Worm (Caenorhabditis elegans): Measurements from ENCODE around the gene T05C7.8.

DNA sequence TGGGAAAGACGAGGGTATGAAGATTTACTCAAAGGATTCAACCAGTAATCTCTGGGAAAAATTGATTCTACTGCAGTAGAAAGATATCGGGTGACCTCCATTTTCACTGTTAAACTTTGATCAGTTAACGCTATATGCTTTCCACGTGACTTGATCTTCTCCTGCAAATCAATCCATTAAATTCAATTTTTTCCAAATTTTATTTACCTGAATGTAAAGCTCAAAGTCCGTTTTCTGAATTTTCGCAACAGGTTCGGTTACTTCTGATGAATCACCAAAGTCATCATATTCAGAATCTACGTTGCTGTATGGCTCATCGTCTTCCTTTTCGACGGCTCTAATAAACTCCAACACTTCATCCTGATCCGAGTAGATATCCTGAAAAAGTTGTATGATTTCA lies 33.1 kb downstream of the T05C7.8 start, which contains the start of gene B0545.4:
- TF ChIP-seq snpc-4 (tag; optimal IDR thresholded peaks at IDR 0.05) (no peak), ztf-11 (tag; optimal IDR thresholded peaks at IDR 0.05) (no peak), lin-13 (tag; optimal IDR thresholded peaks at IDR 0.05) (no peak), unc-62 (GFP tag; optimal IDR thresholded peaks at IDR 0.05) (no peak), blmp-1 (tag; optimal IDR thresholded peaks at IDR 0.05) (no peak), nhr-76 (tag; optimal IDR thresholded peaks at IDR 0.05) (no peak), nhr-12 (tag; optimal IDR thresholded peaks at IDR 0.05) (no peak)
